Worm (Caenorhabditis elegans): ENCODE measurements around the gene scl-1.

DNA sequence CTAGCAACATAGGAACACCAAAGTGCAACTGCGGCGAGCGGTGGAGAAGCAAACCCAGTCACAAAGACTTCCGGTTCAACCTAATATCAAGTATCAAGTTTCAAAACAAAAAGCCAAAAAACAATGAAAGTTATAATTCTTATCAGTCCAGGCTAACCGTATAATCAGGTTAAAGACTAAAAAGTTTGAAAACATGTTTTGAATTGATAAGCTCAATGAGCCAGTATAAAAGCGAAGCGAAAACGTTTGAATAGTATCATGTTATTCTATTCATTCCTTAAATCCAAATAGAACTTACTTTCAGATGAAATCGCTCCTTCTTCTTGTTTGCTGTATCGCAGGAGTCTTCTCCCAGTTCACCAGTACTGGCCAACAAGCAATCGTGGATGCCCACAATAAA lies 5.1 kb upstream of the scl-1 start, which contains the start of gene scl-11:
- TF ChIP-seq flt-1 (GFP tag; IDR thresholded peaks at IDR 0.05) (no peak), med-1 (GFP tag; optimal IDR thresholded peaks at IDR 0.05; ENCODE audit: insufficient read depth) (no peak), ref-1 (GFP tag; conservative IDR thresholded peaks at IDR 0.05) (no peak), ztf-23 (GFP tag; IDR thresholded peaks at IDR 0.05) (no peak), klf-2 (GFP tag; conservative IDR thresholded peaks at IDR 0.05) (no peak), T22C8.4 (GFP tag; IDR thresholded peaks at IDR 0.05) (no peak), ztf-29 (GFP tag; IDR thresholded peaks at IDR 0.05) (no peak), cog-1 (tag; optimal IDR thresholded peaks at IDR 0.05) (no peak), tab-1 (GFP tag; IDR thresholded peaks at IDR 0.05) (no peak)

All from whole organism, midembryonic.